Worm (Caenorhabditis elegans) whole organism, L1 larva: Measurements from ENCODE around the gene del-8.

Experiments
- C34B4.2 ChIP-seq: sonication (generic microtip); optimal IDR thresholded peaks from 2 replicates; lab custom pipeline; 2017; ENCODE audit warnings: mild to moderate bottlenecking, missing genetic modification characterization, missing compliant biosample characterization
- blmp-1 ChIP-seq: fragments of 150-350 bp; optimal IDR thresholded peaks from 2 replicates; lab custom pipeline; 2014; ENCODE audit warnings: missing biosample characterization, missing genetic modification characterization
- dsc-1 ChIP-seq: sonication (generic microtip); optimal IDR thresholded peaks from 2 replicates; lab custom pipeline; 2016; ENCODE audit warnings: mild to moderate bottlenecking, missing genetic modification characterization, missing compliant biosample characterization
- jun-1 ChIP-seq: fragments of 150-350 bp; optimal IDR thresholded peaks from 2 replicates; lab custom pipeline; 2014; ENCODE audit warnings: missing biosample characterization, missing genetic modification reagents, missing genetic modification characterization
- lin-39 ChIP-seq: fragments of 150-350 bp; optimal IDR thresholded peaks from 2 replicates; lab custom pipeline; 2014; ENCODE audit warnings: missing biosample characterization, missing genetic modification reagents, missing genetic modification characterization
- lir-3 ChIP-seq: sonication (generic microtip); optimal IDR thresholded peaks from 2 replicates; lab custom pipeline; 2016; ENCODE audit warnings: mild to moderate bottlenecking, missing genetic modification characterization, moderate library complexity, missing compliant biosample characterization; ENCODE audit not compliant: poor library complexity
- nhr-12 ChIP-seq: sonication (generic microtip); optimal IDR thresholded peaks from 2 replicates; lab custom pipeline; 2017; ENCODE audit warnings: missing biosample characterization, missing genetic modification characterization
- nhr-77 ChIP-seq: fragments of 150-350 bp; optimal IDR thresholded peaks from 2 replicates; lab custom pipeline; 2014; ENCODE audit warnings: missing biosample characterization, missing genetic modification characterization
- nhr-85 ChIP-seq: sonication (generic microtip); peaks from one replicate; lab custom pipeline; 2016; ENCODE audit warnings: missing genetic modification characterization, inconsistent platforms, missing compliant biosample characterization
- snpc-4 ChIP-seq: fragments of 150-350 bp; optimal IDR thresholded peaks from 2 replicates; lab custom pipeline; 2014; ENCODE audit warnings: missing biosample characterization, missing genetic modification characterization
- tbx-2 ChIP-seq: sonication (generic microtip); optimal IDR thresholded peaks from 2 replicates; lab custom pipeline; 2016; ENCODE audit warnings: missing genetic modification characterization, missing compliant biosample characterization

- TF ChIP-seq nhr-85 (no peak), C34B4.2 (tag; lab: Kevin White, UChicago) (no peak), snpc-4 (tag; lab: Kevin White, UChicago) (no peak), lir-3 (no peak), dsc-1 (tag; lab: Kevin White, UChicago) (no peak), lin-39 (tag; lab: Kevin White, UChicago) (no peak), blmp-1 (tag; lab: Kevin White, UChicago) (peak; percentile 25), jun-1 (tag; lab: Kevin White, UChicago) (no peak), nhr-77 (tag; lab: Kevin White, UChicago) (no peak), tbx-2 (tag; lab: Kevin White, UChicago) (no peak), nhr-12 (tag; lab: Kevin White, UChicago) (no peak)
These were observed 47.9 kb downstream of the del-8 start for ce11 chrX:9637137-9637536.
